Worm (Caenorhabditis elegans) whole organism, early embryonic: ENCODE measurements around the gene Y40B10A.11.

ENCODE experiments used
- B0310.2 ChIP-seq: sonication (generic microtip); optimal IDR thresholded peaks from 2 replicates; lab custom pipeline; 2016; ENCODE audit warnings: mild to moderate bottlenecking, missing genetic modification characterization, missing compliant biosample characterization
- aly-1 ChIP-seq: sonication (generic microtip); optimal IDR thresholded peaks from 2 replicates; lab custom pipeline; 2016; ENCODE audit warnings: missing genetic modification characterization, missing compliant biosample characterization
- ama-1 ChIP-seq: fragments of 150-350 bp; optimal IDR thresholded peaks from 2 replicates; lab custom pipeline; 2014
- ceh-36 ChIP-seq: sonication (generic microtip); optimal IDR thresholded peaks from 2 replicates; lab custom pipeline; 2016; ENCODE audit warnings: missing genetic modification characterization, inconsistent platforms, missing compliant biosample characterization
- ets-7 ChIP-seq: sonication (generic microtip); optimal IDR thresholded peaks from 2 replicates; lab custom pipeline; 2016; ENCODE audit warnings: missing genotype, missing genetic modification characterization, missing compliant biosample characterization
- flt-1 ChIP-seq: fragments of 200-800 bp; sonication (Bioruptor generic); IDR thresholded peaks from 2 replicates; pipeline ENCODE4 v1.3.6; 2022; ENCODE audit warnings: missing genetic modification characterization, missing compliant biosample characterization
- hmbx-1 ChIP-seq: sonication (generic microtip); optimal IDR thresholded peaks from 2 replicates; lab custom pipeline; 2016; ENCODE audit warnings: mild to moderate bottlenecking, missing genetic modification characterization, missing compliant biosample characterization
- hmg-4 ChIP-seq: fragments of 200-800 bp; sonication (Bioruptor generic); optimal IDR thresholded peaks from 2 replicates; lab custom pipeline; 2018; ENCODE audit warnings: mild to moderate bottlenecking, missing genetic modification characterization, missing compliant biosample characterization
- pes-1 ChIP-seq: fragments of 200-800 bp; sonication (Bioruptor generic); IDR thresholded peaks from 2 replicates; pipeline ENCODE4 v1.3.6; 2022; ENCODE audit warnings: missing genetic modification reagents, missing genetic modification characterization, missing compliant biosample characterization
- scrt-1 ChIP-seq: fragments of 200-800 bp; sonication (Bioruptor generic); IDR thresholded peaks from 2 replicates; pipeline ENCODE4 v1.3.6; 2022; ENCODE audit warnings: missing genetic modification characterization, missing compliant biosample characterization
- sea-1 ChIP-seq: fragments of 200-800 bp; sonication (Bioruptor generic); conservative IDR thresholded peaks from 2 replicates; pipeline ENCODE4 v1.3.6; 2022; ENCODE audit warnings: missing genetic modification characterization, missing compliant biosample characterization
- tbx-11 ChIP-seq: fragments of 200-800 bp; sonication (Bioruptor generic); IDR thresholded peaks from 2 replicates; pipeline ENCODE4 v1.3.6; 2022; ENCODE audit warnings: missing genetic modification characterization, missing compliant biosample characterization
- tbx-37 ChIP-seq: fragments of 200-800 bp; sonication (Bioruptor generic); conservative IDR thresholded peaks from 2 replicates; pipeline ENCODE4 v1.3.6; 2022; ENCODE audit warnings: missing genetic modification reagents, missing genetic modification characterization, missing compliant biosample characterization

DNA sequence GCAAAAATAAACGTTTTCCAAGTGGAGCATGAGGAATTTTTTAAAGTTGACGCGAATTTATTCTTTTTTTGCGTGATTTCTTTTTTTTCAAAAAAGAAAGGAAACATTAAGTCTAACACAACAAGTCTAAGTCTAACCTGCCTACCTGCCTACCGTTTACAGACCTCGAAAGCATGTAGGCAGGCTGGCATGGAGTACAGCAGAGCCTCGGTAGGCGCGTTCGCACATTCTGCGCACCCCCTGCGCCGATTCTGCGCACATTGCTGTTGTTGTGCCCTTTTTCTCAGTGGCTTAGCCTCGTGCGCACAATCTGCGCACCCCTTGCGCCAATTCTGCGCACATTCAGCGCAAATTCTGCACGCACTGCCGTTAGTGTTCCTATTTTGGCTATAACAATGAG, 32.5 kb upstream of the Y40B10A.11 start:
- TF ChIP-seq aly-1 = no peak
- no peak for TF ChIP-seq tbx-11 (GFP tag; lab: Robert Waterston, UW)
- no peak for TF ChIP-seq ama-1 (lab: Kevin White, UChicago)
- TF ChIP-seq B0310.2 (tag; lab: Kevin White, UChicago) = no peak
- TF ChIP-seq tbx-37 = no peak
- no peak for TF ChIP-seq sea-1 (GFP tag; lab: Robert Waterston, UW)
- TF ChIP-seq ceh-36 = no peak
- no peak for TF ChIP-seq flt-1
- no peak for TF ChIP-seq hmbx-1 (tag; lab: Kevin White, UChicago)
- TF ChIP-seq pes-1 (GFP tag; lab: Robert Waterston, UW) = no peak
- no peak for TF ChIP-seq scrt-1 (GFP tag; lab: Robert Waterston, UW)
- TF ChIP-seq ets-7 (tag; lab: Kevin White, UChicago) = no peak
- no peak for TF ChIP-seq hmg-4
